Fruit fly (Drosophila melanogaster) whole organism: ENCODE measurements around the gene Scgalpha.

Experiments
- EcR ChIP-seq, 2 experiments: fragments of >200 bp; optimal IDR thresholded peaks; 2 replicates each; lab custom pipeline; 2017; ENCODE audit warnings: missing biosample characterization in 2 of 2, missing genetic modification characterization in 2 of 2, missing genetic modification reagents in 2 of 2
- pan ChIP-seq: fragments of >200 bp; optimal IDR thresholded peaks from 2 replicates; lab custom pipeline; 2017
- psq ChIP-seq: fragments of >200 bp; optimal IDR thresholded peaks from 2 replicates; lab custom pipeline; 2017

DNA sequence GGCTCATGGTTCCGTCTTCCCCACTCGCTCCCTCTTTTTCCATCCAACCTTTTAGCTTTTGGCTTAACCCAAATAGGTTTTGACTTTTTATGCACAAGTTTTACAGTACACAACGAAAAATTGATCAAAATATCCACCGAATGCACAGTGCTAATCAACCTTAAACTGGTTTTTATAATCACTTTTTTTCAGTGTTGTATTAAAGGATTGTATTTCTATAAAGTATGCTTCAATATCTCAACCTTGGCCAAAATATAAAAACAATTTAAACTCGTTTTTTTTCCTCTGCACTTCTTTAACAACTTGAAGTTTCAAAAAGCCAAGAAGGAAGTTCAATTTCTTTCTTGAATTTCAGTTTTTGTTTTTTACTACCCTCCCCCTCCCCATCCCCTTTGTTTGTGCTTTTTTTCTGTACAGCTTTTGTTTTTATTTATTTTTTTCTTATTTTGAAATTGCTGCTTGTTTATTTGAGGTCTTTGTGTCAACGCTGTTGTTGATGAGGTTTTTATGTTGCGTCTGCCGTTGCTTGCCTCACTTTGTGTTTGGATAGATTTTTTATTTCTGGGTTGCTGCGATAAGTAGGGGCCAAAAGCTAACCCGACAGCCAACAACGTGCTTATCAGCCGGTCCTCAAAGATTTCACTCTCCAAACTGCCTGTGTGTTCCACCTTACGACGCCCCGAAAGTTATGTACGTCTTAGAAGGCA is 18.2 kb upstream of the Scgalpha start:
- TF ChIP-seq pan (lab: Kevin White, UChicago) (no peak), EcR (GFP tag; optimal IDR thresholded peaks at IDR 0.05; lab: Kevin White, UChicago) (no peak), psq (lab: Kevin White, UChicago) (no peak)
